Worm (Caenorhabditis elegans): Measurements from ENCODE around the gene C08B6.5.

DNA sequence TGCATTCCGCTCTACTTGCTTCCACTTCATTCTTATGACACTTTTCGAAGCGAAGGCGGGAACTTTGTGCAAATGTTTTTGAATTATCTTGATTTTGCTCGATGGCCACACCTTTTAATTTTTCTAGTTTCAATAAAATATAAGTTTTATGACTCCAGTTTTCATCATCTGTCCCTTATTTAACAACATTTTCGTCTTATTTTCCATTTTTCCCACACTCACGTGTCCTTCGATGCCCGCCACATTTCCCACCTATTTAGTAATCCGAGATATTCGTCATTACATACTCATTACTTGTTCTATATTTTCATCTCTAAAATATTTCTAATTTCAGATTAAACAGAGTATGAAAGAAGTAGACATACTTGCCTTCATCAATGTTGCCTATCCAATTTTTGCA is 23.2 kb upstream of the C08B6.5 start, which contains the start of gene srd-49:
- no peak for TF ChIP-seq ama-1 (optimal IDR thresholded peaks at IDR 0.05)
- no peak for TF ChIP-seq ceh-36 (tag; optimal IDR thresholded peaks at IDR 0.05)
- TF ChIP-seq tbx-11 (GFP tag; IDR thresholded peaks at IDR 0.05): no peak
- no peak for TF ChIP-seq flt-1 (GFP tag; IDR thresholded peaks at IDR 0.05)
- TF ChIP-seq hmg-4 (GFP tag; optimal IDR thresholded peaks at IDR 0.05): no peak
- TF ChIP-seq pes-1 (GFP tag; IDR thresholded peaks at IDR 0.05): no peak
- no peak for TF ChIP-seq ceh-13 (GFP tag; optimal IDR thresholded peaks at IDR 0.05)
- TF ChIP-seq hmbx-1 (tag; optimal IDR thresholded peaks at IDR 0.05): no peak
